Fruit fly (Drosophila melanogaster) whole organism, larva: Measurements from ENCODE around the gene Ref2.

Source experiments
- noc ChIP-seq: fragments of 200-800 bp; sonication (Bioruptor generic); optimal IDR thresholded peaks from 3 replicates; lab custom pipeline; 2019; ENCODE audit warnings: missing biosample characterization, mild to moderate bottlenecking, missing genetic modification characterization, moderate library complexity

Ref2 gene

DNA sequence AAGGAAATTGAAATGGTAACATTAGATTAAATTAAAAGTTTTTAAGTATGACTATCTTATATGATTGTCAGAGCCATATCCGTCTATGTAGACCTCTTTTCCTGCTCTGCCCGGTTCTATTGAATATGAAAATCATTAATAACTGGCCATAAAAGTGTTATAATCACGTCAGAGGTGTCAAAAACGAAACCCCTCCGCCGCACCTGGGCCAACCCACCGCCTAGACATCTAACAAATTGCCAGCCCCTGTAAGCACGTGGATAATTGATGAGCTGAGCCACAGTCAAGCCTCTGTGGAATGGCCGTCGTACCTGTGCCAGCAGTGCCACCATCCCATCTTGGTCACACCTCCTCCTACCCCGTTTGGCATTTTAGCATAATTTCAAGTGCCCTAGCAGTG is 50.4 kb downstream of the Ref2 start:
- no peak for TF ChIP-seq noc (tag; lab: Kevin White, UChicago)

DNA sequence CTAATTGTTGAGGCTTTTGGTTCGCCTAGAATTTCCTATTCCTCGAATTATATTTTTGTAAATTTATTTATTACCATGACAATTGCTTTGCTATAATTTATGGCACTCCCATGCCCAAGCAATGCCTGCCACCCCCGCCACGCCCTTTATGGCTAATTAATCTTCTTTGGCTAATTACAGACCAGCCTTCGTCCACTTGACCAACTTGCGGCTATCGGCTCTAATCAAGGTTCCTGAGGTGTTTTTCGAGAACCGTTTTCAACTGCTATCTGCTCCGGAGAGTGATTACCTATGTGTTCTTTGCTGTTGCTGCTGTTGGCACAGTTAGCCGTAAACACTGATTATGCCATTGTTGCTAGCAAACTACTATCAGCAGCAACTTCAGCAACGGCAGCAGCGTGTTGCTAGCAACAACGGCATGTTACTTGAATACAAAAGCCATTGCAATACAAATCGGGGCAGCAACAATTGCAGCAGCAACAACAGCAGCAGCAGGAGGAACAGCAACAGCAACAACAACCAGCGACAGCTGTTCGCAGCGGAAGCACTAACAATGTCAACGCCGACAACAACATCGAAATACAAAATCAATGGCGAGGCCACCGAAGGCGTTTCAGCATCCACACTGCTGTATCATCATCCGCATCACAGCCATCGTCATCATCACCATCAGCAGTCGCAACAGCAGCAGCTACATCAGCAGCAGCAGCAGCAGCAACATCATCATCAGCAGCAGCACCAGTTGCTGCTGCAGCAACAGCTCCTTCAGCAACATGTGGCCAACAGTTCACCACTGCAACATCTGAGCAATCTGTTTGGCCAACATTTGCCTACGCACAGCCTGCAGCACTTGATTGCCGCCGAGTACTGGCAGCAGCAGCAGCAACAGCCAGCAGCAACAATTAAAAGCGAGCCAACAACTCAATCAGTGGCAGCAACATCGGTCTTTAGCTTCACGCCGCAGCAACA is 52.4 kb downstream of the Ref2 start:
- TF ChIP-seq noc (tag; lab: Kevin White, UChicago) = peak; percentile 49

DNA sequence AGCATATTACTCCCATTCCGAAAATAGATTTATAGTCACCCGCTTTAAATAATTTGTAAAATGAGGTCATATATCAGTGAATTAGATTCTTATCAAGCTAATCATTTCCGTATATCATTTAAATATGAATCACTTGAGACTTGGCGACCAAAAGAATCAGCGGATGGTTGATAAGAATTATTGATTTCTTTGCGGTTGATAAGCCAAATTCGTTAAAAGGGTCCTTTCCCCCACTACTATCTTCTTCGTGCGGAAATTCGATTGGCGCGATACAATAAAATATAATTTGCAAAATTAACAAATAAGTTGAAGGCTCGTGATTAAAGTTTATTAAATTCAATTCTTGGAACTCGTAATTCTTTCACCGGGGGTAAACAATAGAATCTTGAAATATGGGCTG is 56.2 kb downstream of the Ref2 start:
- peak; percentile 53 for TF ChIP-seq noc (tag; lab: Kevin White, UChicago)

DNA sequence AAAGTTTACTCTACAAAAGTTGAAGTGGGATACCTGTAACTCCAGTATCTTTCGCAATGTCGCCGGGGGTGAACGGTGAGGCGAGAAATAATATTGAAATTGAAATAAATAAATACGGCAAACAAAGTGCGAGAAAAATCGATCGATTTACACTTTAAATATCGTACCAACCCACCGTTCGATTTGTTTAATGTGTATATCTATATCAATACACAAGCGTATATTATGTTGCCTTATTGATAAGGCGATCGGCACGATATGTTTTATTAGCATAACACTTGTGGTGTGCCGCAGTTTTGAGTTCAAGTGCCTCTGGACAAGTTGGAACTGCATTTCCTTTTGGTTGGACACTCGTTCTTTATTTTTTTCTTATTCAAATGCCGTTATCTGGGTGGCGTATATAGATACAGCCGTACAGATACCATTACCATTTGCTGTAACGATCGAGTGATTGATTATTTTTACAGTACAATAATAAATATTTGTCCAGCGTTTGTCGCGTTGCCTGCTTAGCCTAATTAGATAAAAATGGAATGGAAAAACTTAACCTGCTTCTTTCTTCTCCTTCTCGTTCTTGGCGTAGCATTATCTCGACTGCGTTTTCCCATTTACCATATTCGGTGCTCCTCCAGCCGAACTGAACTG is 57.2 kb downstream of the Ref2 start:
- no peak for TF ChIP-seq noc (tag; lab: Kevin White, UChicago)

DNA sequence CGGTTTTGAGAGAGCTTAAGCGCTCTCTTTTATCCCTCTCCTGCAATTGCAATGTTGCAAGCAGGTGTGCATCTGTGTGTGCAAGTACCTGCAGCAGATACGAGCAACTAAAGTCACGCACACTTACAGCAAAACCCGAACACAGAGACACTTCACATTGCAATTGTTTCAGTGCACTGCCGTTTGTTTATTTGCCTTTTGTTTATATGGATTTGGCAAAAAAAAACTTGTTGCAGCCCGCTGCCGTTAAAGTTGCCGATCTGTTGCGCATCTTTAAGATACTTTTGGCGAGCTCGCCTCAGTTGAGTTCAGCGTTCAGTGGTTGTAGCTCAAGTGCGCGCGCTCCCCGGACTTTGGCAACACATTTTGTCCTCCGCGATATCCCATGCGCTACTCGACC is 58.8 kb downstream of the Ref2 start, which contains the start of gene nub:
nub (plus strand) TSS at position 301 of the 400 bp plus-strand sequence.
- no peak for TF ChIP-seq noc (tag; lab: Kevin White, UChicago)

DNA sequence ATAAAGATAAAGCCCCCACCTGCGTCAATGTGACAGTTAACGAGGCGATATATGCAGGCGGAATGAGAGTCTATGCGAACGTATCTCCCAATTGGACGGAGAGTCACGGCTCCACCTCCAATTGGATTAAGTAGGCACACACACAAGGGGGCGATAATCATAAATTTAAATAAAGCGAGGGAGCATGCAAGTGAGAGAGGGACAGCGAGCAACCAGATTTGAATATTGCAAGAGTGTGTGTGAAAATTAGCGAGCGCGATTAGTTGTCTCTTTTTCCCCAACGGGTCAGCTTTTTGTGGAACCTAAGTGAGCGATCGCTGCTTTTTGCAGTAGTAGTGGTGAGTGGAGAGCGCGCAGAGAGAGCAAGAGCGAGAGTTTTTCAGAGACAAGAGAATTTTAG is 59.3 kb downstream of the Ref2 start:
- TF ChIP-seq noc (tag; lab: Kevin White, UChicago) = no peak

DNA sequence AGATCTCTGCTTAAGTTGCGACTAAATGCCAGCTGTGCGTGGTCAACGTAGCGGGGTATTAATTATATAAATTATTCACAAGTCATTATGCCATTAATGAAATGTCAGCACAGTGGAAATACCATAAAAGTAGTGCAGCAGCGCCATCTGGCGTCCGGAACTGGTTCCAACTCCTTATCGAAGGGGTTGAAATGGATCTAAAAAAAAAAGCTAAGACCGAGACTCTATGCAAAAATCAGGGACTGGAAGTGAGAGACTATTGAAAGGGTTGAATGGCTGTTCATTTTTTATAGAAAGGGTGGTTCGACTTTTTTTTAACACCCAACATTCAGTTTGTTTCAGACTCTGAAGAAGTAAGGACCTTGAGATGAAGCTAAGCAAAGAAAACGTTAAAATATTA is 67.1 kb downstream of the Ref2 start:
- no peak for TF ChIP-seq noc (tag; lab: Kevin White, UChicago)

DNA sequence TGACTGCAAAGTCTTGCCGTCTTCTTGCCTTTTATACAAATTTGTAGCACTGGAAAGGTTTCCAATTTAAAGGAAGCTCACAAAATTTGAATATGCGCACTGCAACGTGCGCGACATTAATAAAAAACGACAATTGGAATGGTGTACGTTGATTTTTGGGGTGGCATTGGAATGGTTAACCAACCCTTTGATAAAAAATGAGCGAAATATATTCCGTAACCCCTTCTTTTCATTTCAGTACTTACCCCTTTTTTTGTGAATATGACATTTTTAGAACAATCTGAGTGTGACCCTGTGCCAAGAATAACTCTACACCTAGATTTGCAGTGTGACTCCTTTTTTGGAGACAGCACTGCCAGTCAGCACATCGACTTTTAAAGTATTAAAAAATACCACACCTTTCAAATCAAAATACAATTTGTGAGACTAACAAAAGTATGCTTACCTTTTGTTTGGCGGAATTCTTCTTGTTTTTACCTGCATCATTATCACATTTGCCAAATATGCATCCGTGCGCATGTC is 71.1 kb downstream of the Ref2 start:
- TF ChIP-seq noc (tag; lab: Kevin White, UChicago) = no peak

DNA sequence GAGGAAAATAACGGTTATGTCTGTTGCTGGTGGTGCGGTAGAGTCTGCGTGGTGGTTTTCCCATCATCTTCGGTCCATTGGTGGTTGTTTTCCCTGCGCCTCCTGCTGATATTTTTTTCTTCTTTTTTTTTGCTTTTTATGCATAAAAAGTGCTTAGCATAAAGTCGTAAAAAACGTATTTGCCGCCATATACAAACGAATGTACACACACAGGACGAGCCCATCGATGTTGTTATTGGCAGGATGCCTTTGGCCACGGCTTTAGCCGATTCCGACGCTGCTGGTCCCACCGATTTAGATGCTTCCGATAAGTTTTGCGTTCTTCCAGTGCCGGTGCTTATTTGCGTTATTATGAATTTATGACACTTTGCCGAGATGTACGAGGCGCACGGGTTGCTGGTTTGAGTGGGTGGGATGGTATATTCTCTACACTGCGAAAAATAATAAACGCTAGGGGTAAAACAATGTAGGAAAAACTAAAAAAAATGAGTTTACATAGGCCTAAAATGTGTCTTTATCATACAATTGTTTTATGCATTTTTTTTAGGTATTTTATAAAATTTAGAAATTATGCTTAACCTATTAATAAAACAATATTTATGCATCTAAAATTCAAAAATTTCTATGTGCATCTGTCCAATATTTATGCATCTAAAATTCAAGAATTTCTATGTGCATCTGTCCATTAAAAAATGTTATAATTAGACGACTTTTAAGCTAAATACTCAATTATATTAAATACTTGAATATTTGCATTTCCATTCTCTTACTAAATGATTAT is 79.1 kb downstream of the Ref2 start:
- TF ChIP-seq noc (tag; lab: Kevin White, UChicago) = no peak
